Worm (Caenorhabditis elegans) whole organism, L1 larva: ENCODE data around the gene Y40C5A.4.
"Not testable (repeated sequence)": the region's sequence is repeated elsewhere in the genome, so short reads cannot be mapped to it uniquely, and the experiment has no call there.

Experiments used
- C16A3.4 ChIP-seq: fragments of 150-350 bp; optimal IDR thresholded peaks from 2 replicates; lab custom pipeline; 2014; ENCODE audit warnings: missing biosample characterization, missing genetic modification characterization
- F16B12.6 ChIP-seq: fragments of 150-350 bp; optimal IDR thresholded peaks from 2 replicates; lab custom pipeline; 2014; ENCODE audit warnings: missing biosample characterization, missing genetic modification characterization
- aly-2 ChIP-seq: fragments of 150-350 bp; optimal IDR thresholded peaks from 2 replicates; lab custom pipeline; 2014; ENCODE audit warnings: missing biosample characterization, missing genetic modification characterization
- blmp-1 ChIP-seq: fragments of 150-350 bp; optimal IDR thresholded peaks from 2 replicates; lab custom pipeline; 2014; ENCODE audit warnings: missing biosample characterization, missing genetic modification characterization
- ceh-8 ChIP-seq: fragments of 200-800 bp; sonication (Bioruptor generic); optimal IDR thresholded peaks from 2 replicates; lab custom pipeline; 2018; ENCODE audit warnings: mild to moderate bottlenecking, missing genetic modification characterization, moderate library complexity, missing compliant biosample characterization
- ceh-82 ChIP-seq, 3 experiments: fragments of 150-350 bp in 1 of 3; sonication (generic microtip) in 2 of 3; optimal IDR thresholded peaks; 2 replicates each; lab custom pipeline; 2014 to 2017; ENCODE audit warnings: missing biosample characterization in 3 of 3, missing genetic modification characterization in 3 of 3
- ceh-88 ChIP-seq: fragments of 200-800 bp; sonication (Bioruptor generic); IDR thresholded peaks from 2 replicates; pipeline ENCODE4 v1.3.6; 2022; ENCODE audit warnings: missing genetic modification characterization, missing compliant biosample characterization
- dpl-1 ChIP-seq, 3 experiments: fragments of 150-350 bp in 2 of 3; sonication (generic microtip) in 1 of 3; optimal IDR thresholded peaks; 2 replicates each; lab custom pipeline; 2014 to 2017; ENCODE audit warnings: missing biosample characterization in 3 of 3, missing genetic modification characterization in 3 of 3, missing genetic modification reagents in 3 of 3
- dsc-1 ChIP-seq: sonication (generic microtip); optimal IDR thresholded peaks from 2 replicates; lab custom pipeline; 2016; ENCODE audit warnings: mild to moderate bottlenecking, missing genetic modification characterization, missing compliant biosample characterization
- egl-27 ChIP-seq, 2 experiments: fragments of 150-350 bp in 1 of 2; sonication (generic microtip); optimal IDR thresholded peaks; 3 replicates each; lab custom pipeline; 2017 to 2018; ENCODE audit warnings: missing biosample characterization in 2 of 2, missing genetic modification characterization in 2 of 2, missing genetic modification reagents in 2 of 2
- ets-5 ChIP-seq: fragments of 200-800 bp; sonication (Bioruptor generic); IDR thresholded peaks from 2 replicates; pipeline ENCODE4 v1.3.6; 2022; ENCODE audit warnings: missing genetic modification characterization, missing compliant biosample characterization
- fkh-8 ChIP-seq: sonication (generic microtip); optimal IDR thresholded peaks from 2 replicates; lab custom pipeline; 2016; ENCODE audit warnings: mild to moderate bottlenecking, missing genetic modification characterization, missing compliant biosample characterization
- grh-1 ChIP-seq: fragments of 200-800 bp; sonication (Bioruptor generic); IDR thresholded peaks from 2 replicates; pipeline ENCODE4 v1.3.6; 2022; ENCODE audit warnings: missing genetic modification reagents, missing genetic modification characterization, missing compliant biosample characterization
- hpl-2 ChIP-seq: fragments of 150-350 bp; optimal IDR thresholded peaks from 2 replicates; lab custom pipeline; 2014; ENCODE audit warnings: missing biosample characterization, missing genetic modification reagents, missing genetic modification characterization
- isw-1 ChIP-seq: fragments of 200-800 bp; sonication (Bioruptor generic); IDR thresholded peaks from 2 replicates; pipeline ENCODE4 v1.3.6; 2022; ENCODE audit warnings: missing genetic modification characterization, missing compliant biosample characterization
- lin-15B ChIP-seq: fragments of 150-350 bp; sonication (generic microtip); optimal IDR thresholded peaks from 3 replicates; lab custom pipeline; 2014; ENCODE audit warnings: missing biosample characterization, missing genetic modification characterization
- lir-3 ChIP-seq: sonication (generic microtip); optimal IDR thresholded peaks from 2 replicates; lab custom pipeline; 2016; ENCODE audit warnings: mild to moderate bottlenecking, missing genetic modification characterization, moderate library complexity, missing compliant biosample characterization; ENCODE audit not compliant: poor library complexity
- mab-9 ChIP-seq: fragments of 200-800 bp; sonication (Bioruptor generic); IDR thresholded peaks from 2 replicates; pipeline ENCODE4 v1.3.6; 2022; ENCODE audit warnings: missing genetic modification reagents, missing genetic modification characterization, missing compliant biosample characterization
- mdl-1 ChIP-seq, 2 experiments: fragments of 150-350 bp; optimal IDR thresholded peaks; 2 replicates each; lab custom pipeline; 2014 to 2017; ENCODE audit warnings: missing biosample characterization in 2 of 2, missing genetic modification characterization in 2 of 2, inconsistent platforms in 1 of 2
- nhr-11 ChIP-seq: fragments of 150-350 bp; optimal IDR thresholded peaks from 2 replicates; lab custom pipeline; 2014; ENCODE audit warnings: missing biosample characterization, missing genetic modification characterization
- nhr-12 ChIP-seq: sonication (generic microtip); optimal IDR thresholded peaks from 2 replicates; lab custom pipeline; 2017; ENCODE audit warnings: missing biosample characterization, missing genetic modification characterization
- nhr-47 ChIP-seq: sonication (generic microtip); optimal IDR thresholded peaks from 2 replicates; lab custom pipeline; 2016; ENCODE audit warnings: mild to moderate bottlenecking, missing genetic modification characterization, moderate library complexity, missing compliant biosample characterization
- nhr-76 ChIP-seq: sonication (generic microtip); optimal IDR thresholded peaks from 2 replicates; lab custom pipeline; 2017; ENCODE audit warnings: missing biosample characterization, missing genetic modification characterization
- nhr-84 ChIP-seq: sonication (generic microtip); optimal IDR thresholded peaks from 2 replicates; lab custom pipeline; 2017; ENCODE audit warnings: missing biosample characterization, missing genetic modification characterization
- nhr-85 ChIP-seq: sonication (generic microtip); peaks from one replicate; lab custom pipeline; 2016; ENCODE audit warnings: missing genetic modification characterization, inconsistent platforms, missing compliant biosample characterization
- nhr-90 ChIP-seq: sonication (generic microtip); optimal IDR thresholded peaks from 2 replicates; lab custom pipeline; 2016; ENCODE audit warnings: mild to moderate bottlenecking, missing genetic modification characterization, missing compliant biosample characterization; ENCODE audit not compliant: poor library complexity
- pag-3 ChIP-seq: sonication (generic microtip); optimal IDR thresholded peaks from 2 replicates; lab custom pipeline; 2017; ENCODE audit warnings: missing genetic modification characterization, mild to moderate bottlenecking, missing compliant biosample characterization, antibody characterized with exemption, borderline replicate concordance; ENCODE audit not compliant: insufficient read depth
- pax-3 ChIP-seq: fragments of 200-800 bp; sonication (Bioruptor generic); optimal IDR thresholded peaks from 2 replicates; lab custom pipeline; 2018; ENCODE audit warnings: mild to moderate bottlenecking, missing genetic modification characterization, moderate library complexity, missing compliant biosample characterization
- pqm-1 ChIP-seq: sonication (generic microtip); optimal IDR thresholded peaks from 3 replicates; lab custom pipeline; 2017; ENCODE audit warnings: missing biosample characterization, missing genetic modification characterization
- sup-37 ChIP-seq: fragments of 200-800 bp; sonication (Bioruptor generic); optimal IDR thresholded peaks from 2 replicates; lab custom pipeline; 2018; ENCODE audit warnings: mild to moderate bottlenecking, missing genetic modification characterization, missing compliant biosample characterization
- unc-30 ChIP-seq: sonication (generic microtip); optimal IDR thresholded peaks from 2 replicates; lab custom pipeline; 2017; ENCODE audit warnings: missing biosample characterization, missing genetic modification characterization
- unc-86 ChIP-seq: sonication (generic microtip); optimal IDR thresholded peaks from 2 replicates; lab custom pipeline; 2016; ENCODE audit warnings: missing genetic modification characterization, missing compliant biosample characterization
- xbp-1 ChIP-seq: sonication (generic microtip); optimal IDR thresholded peaks from 2 replicates; lab custom pipeline; 2016; ENCODE audit warnings: missing genetic modification characterization, missing compliant biosample characterization
- zip-4 ChIP-seq: fragments of 200-800 bp; sonication (Bioruptor generic); optimal IDR thresholded peaks from 2 replicates; lab custom pipeline; 2018; ENCODE audit warnings: mild to moderate bottlenecking, missing genetic modification characterization, moderate library complexity, missing compliant biosample characterization
- ztf-11 ChIP-seq, 2 experiments: sonication (generic microtip); optimal IDR thresholded peaks; 2 replicates each; lab custom pipeline; 2016 to 2017; ENCODE audit warnings: missing genetic modification characterization in 2 of 2, missing biosample characterization in 1 of 2, missing compliant biosample characterization in 1 of 2
- ztf-4 ChIP-seq: fragments of 150-350 bp; optimal IDR thresholded peaks from 2 replicates; lab custom pipeline; 2014; ENCODE audit warnings: missing biosample characterization, missing genetic modification characterization

The Y40C5A.4 gene

ce11 chrIV:7386835-7387551, 22.1 kb upstream of the Y40C5A.4 start (continued):
- TF ChIP-seq nhr-12 (tag; lab: Kevin White, UChicago) (no peak), hpl-2 (GFP tag; lab: Kevin White, UChicago) (no peak), nhr-11 (tag; lab: Kevin White, UChicago) (no peak), lin-15B (no peak), ceh-88 (GFP tag; lab: Robert Waterston, UW) (no peak), ztf-4 (peak; percentile 24), xbp-1 (peak; percentile 42), nhr-47 (peak; percentile 64), egl-27 (tag; optimal IDR thresholded peaks at IDR 0.05; lab: Kevin White, UChicago) (no peak), F16B12.6 (tag; lab: Kevin White, UChicago) (no peak), C16A3.4 (tag; lab: Kevin White, UChicago) (no peak), dsc-1 (tag; lab: Kevin White, UChicago) (peak; percentile 76), ets-5 (GFP tag; lab: Robert Waterston, UW) (no peak)

ce11 chrIV:7381754-7382153, 16.8 kb upstream of the Y40C5A.4 start, which contains the start of gene ptp-8:
Gene ptp-8, plus strand, starts transcription at chrIV:7382054.
- no peak for TF ChIP-seq grh-1 (GFP tag; lab: Robert Waterston, UW)
- TF ChIP-seq nhr-76 (tag; lab: Kevin White, UChicago): no peak
- no peak for TF ChIP-seq pqm-1
- no peak for TF ChIP-seq nhr-12 (tag; lab: Kevin White, UChicago)
- no peak for TF ChIP-seq fkh-8 (tag; lab: Kevin White, UChicago)
- TF ChIP-seq lir-3 (tag; lab: Kevin White, UChicago): no peak
- TF ChIP-seq pag-3 (tag; lab: Kevin White, UChicago): no peak
- no peak for TF ChIP-seq blmp-1
- TF ChIP-seq sup-37: no peak
- no peak for TF ChIP-seq dpl-1 (GFP tag; optimal IDR thresholded peaks at IDR 0.05; lab: Kevin White, UChicago)
- TF ChIP-seq aly-2 (tag; lab: Kevin White, UChicago): no peak
- no peak for TF ChIP-seq isw-1 (GFP tag; lab: Robert Waterston, UW)
- no peak for TF ChIP-seq ceh-82 (tag; optimal IDR thresholded peaks at IDR 0.05; lab: Kevin White, UChicago)
- no peak for TF ChIP-seq ztf-11 (tag; optimal IDR thresholded peaks at IDR 0.05; lab: Kevin White, UChicago)
- TF ChIP-seq nhr-90 (tag; lab: Kevin White, UChicago): no peak
- TF ChIP-seq nhr-84 (tag; lab: Kevin White, UChicago): no peak
- no peak for TF ChIP-seq dsc-1 (tag; lab: Kevin White, UChicago)
- no peak for TF ChIP-seq unc-86 (tag; lab: Kevin White, UChicago)
- TF ChIP-seq mab-9 (GFP tag; lab: Robert Waterston, UW): no peak
- TF ChIP-seq zip-4 (GFP tag; lab: Kevin White, UChicago): no peak
- TF ChIP-seq, all 84 proteins: peak for 0

- no peak for TF ChIP-seq unc-30 (tag; lab: Kevin White, UChicago)
- TF ChIP-seq ceh-8 (GFP tag; lab: Kevin White, UChicago): no peak
Measured at ce11 chrIV:7376511-7376910, 11.6 kb upstream of the Y40C5A.4 start, which contains the start of gene T12B3.2. Gene T12B3.2, plus strand, starts transcription at chrIV:7376811.

ce11 chrIV:7374847-7375246, 9.9 kb upstream of the Y40C5A.4 start, which contains the start of gene T12B3.3:
Gene T12B3.3, plus strand, starts transcription at chrIV:7375147.
- TF ChIP-seq mdl-1 (tag; optimal IDR thresholded peaks at IDR 0.05; lab: Kevin White, UChicago); nhr-85 (tag; lab: Kevin White, UChicago); pax-3: not testable (repeated sequence)
